Fruit fly (Drosophila melanogaster) whole organism, embryonic: ENCODE results near the gene Clc.

ENCODE experiments used
- Abd-B ChIP-seq: fragments of 200-800 bp; sonication (Bioruptor generic); optimal IDR thresholded peaks from 2 replicates; lab custom pipeline; 2018; ENCODE audit warnings: missing biosample characterization, mild to moderate bottlenecking, missing genetic modification characterization, moderate library complexity
- Antp ChIP-seq: fragments of 200-800 bp; sonication (Bioruptor generic); optimal IDR thresholded peaks from 3 replicates; lab custom pipeline; 2016; ENCODE audit warnings: missing biosample characterization, missing genetic modification characterization
- B-H2 ChIP-seq: fragments of 200-800 bp; sonication (Bioruptor generic); optimal IDR thresholded peaks from 2 replicates; lab custom pipeline; 2018; ENCODE audit warnings: missing biosample characterization, mild to moderate bottlenecking, missing genetic modification characterization
- CG10366 ChIP-seq: fragments of 200-800 bp; sonication (Bioruptor generic); IDR thresholded peaks from 2 replicates; pipeline ENCODE4 v1.3.6; 2022; ENCODE audit warnings: missing biosample characterization, missing genetic modification characterization
- CG10543 ChIP-seq: fragments of 200-800 bp; sonication (Bioruptor generic); optimal IDR thresholded peaks from 3 replicates; lab custom pipeline; 2017; ENCODE audit warnings: missing biosample characterization, mild to moderate bottlenecking, missing genetic modification characterization, moderate library complexity
- CG13287 ChIP-seq: fragments of 200-800 bp; sonication (Bioruptor generic); IDR thresholded peaks from 2 replicates; pipeline ENCODE4 v1.3.6; 2022; ENCODE audit warnings: missing biosample characterization, missing genetic modification characterization; ENCODE audit not compliant: partially characterized antibody
- CG13296 ChIP-seq: fragments of 200-800 bp; sonication (Bioruptor generic); optimal IDR thresholded peaks from 3 replicates; lab custom pipeline; 2018; ENCODE audit warnings: missing biosample characterization, mild to moderate bottlenecking, missing genetic modification characterization
- CG13894 ChIP-seq: fragments of 200-800 bp; sonication (Bioruptor generic); optimal IDR thresholded peaks from 3 replicates; lab custom pipeline; 2018; ENCODE audit warnings: missing biosample characterization, mild to moderate bottlenecking, missing genetic modification characterization, moderate library complexity
- CG15514 ChIP-seq: fragments of 200-800 bp; sonication (Bioruptor generic); optimal IDR thresholded peaks from 3 replicates; lab custom pipeline; 2017; ENCODE audit warnings: missing biosample characterization, missing genetic modification characterization, mild to moderate bottlenecking, moderate library complexity, missing genetic modification reagents
- CG15601 ChIP-seq: fragments of 200-800 bp; sonication (Bioruptor generic); optimal IDR thresholded peaks from 3 replicates; lab custom pipeline; 2019; ENCODE audit warnings: missing biosample characterization, mild to moderate bottlenecking, missing genetic modification characterization, moderate library complexity
- CG17361 ChIP-seq: fragments of 200-800 bp; sonication (Bioruptor generic); IDR thresholded peaks from 3 replicates; pipeline ENCODE4 v1.3.6; 2022; ENCODE audit warnings: missing biosample characterization, missing genetic modification characterization
- CG31388 ChIP-seq: fragments of 200-800 bp; sonication (Bioruptor generic); optimal IDR thresholded peaks from 2 replicates; lab custom pipeline; 2016; ENCODE audit warnings: missing biosample characterization, missing genetic modification characterization
- CG31441 ChIP-seq: fragments of 200-800 bp; sonication (Bioruptor generic); IDR thresholded peaks from 2 replicates; pipeline ENCODE4 v1.3.6; 2022; ENCODE audit warnings: missing biosample characterization, missing genetic modification characterization
- CG32767 ChIP-seq: fragments of 200-800 bp; sonication (Bioruptor generic); IDR thresholded peaks from 2 replicates; pipeline ENCODE4 v1.3.6; 2022; ENCODE audit warnings: missing biosample characterization, missing genetic modification characterization
- CG4707 ChIP-seq: fragments of 200-800 bp; sonication (Bioruptor generic); optimal IDR thresholded peaks from 2 replicates; lab custom pipeline; 2018; ENCODE audit warnings: missing biosample characterization, mild to moderate bottlenecking, missing genetic modification characterization, moderate library complexity
- CG6765 ChIP-seq: fragments of 200-800 bp; sonication (Bioruptor generic); optimal IDR thresholded peaks from 3 replicates; lab custom pipeline; 2017; ENCODE audit warnings: missing biosample characterization, mild to moderate bottlenecking, missing genetic modification characterization
- CG7839 ChIP-seq: fragments of 200-800 bp; sonication (Bioruptor generic); optimal IDR thresholded peaks from 3 replicates; lab custom pipeline; 2018; ENCODE audit warnings: missing biosample characterization, mild to moderate bottlenecking, missing genetic modification characterization, moderate library complexity
- CG8478 ChIP-seq: fragments of >200 bp; optimal IDR thresholded peaks from 2 replicates; lab custom pipeline; 2018
- CG8944 ChIP-seq: fragments of 200-800 bp; sonication (Bioruptor generic); optimal IDR thresholded peaks from 3 replicates; lab custom pipeline; 2016; ENCODE audit warnings: missing biosample characterization, missing genetic modification characterization
- CG9215 ChIP-seq: fragments of 200-800 bp; sonication (Bioruptor generic); IDR thresholded peaks from 2 replicates; pipeline ENCODE4 v1.3.6; 2022; ENCODE audit warnings: missing biosample characterization, missing genetic modification characterization
- Dfd ChIP-seq, 2 experiments: fragments of >200 bp; optimal IDR thresholded peaks; 2 replicates each; lab custom pipeline; 2017; ENCODE audit warnings: missing biosample characterization in 2 of 2, missing genetic modification characterization in 2 of 2
- Dip2 ChIP-seq: fragments of 200-800 bp; sonication (Bioruptor generic); IDR thresholded peaks from 2 replicates; pipeline ENCODE4 v1.3.6; 2022; ENCODE audit warnings: missing biosample characterization, missing genetic modification characterization
- Dip3 ChIP-seq: fragments of 200-800 bp; sonication (Bioruptor generic); optimal IDR thresholded peaks from 3 replicates; lab custom pipeline; 2016; ENCODE audit warnings: missing biosample characterization, missing genetic modification characterization
- Dref ChIP-seq: fragments of 200-800 bp; sonication (Bioruptor generic); IDR thresholded peaks from 2 replicates; pipeline ENCODE4 v1.3.6; 2022; ENCODE audit warnings: missing biosample characterization, missing genetic modification characterization
- ERR ChIP-seq: fragments of 200-800 bp; sonication (Bioruptor generic); optimal IDR thresholded peaks from 2 replicates; lab custom pipeline; 2016; ENCODE audit warnings: missing biosample characterization, missing genetic modification characterization
- Fer2 ChIP-seq: fragments of 200-800 bp; sonication (Bioruptor generic); optimal IDR thresholded peaks from 2 replicates; lab custom pipeline; 2018; ENCODE audit warnings: missing biosample characterization, mild to moderate bottlenecking, missing genetic modification characterization, moderate library complexity
- HmgD ChIP-seq: fragments of 200-800 bp; sonication (Bioruptor generic); optimal IDR thresholded peaks from 3 replicates; lab custom pipeline; 2016; ENCODE audit warnings: missing biosample characterization, missing genetic modification characterization
- Hmr ChIP-seq: fragments of 200-800 bp; sonication (Bioruptor generic); optimal IDR thresholded peaks from 3 replicates; lab custom pipeline; 2017; ENCODE audit warnings: mild to moderate bottlenecking, missing biosample characterization, missing genetic modification reagents, missing genetic modification characterization
- Hmx ChIP-seq: fragments of 200-800 bp; sonication (Bioruptor generic); optimal IDR thresholded peaks from 2 replicates; lab custom pipeline; 2016; ENCODE audit warnings: missing biosample characterization, missing genetic modification characterization
- MBD-R2 ChIP-seq: fragments of 200-800 bp; sonication (Bioruptor generic); IDR thresholded peaks from 2 replicates; pipeline ENCODE4 v1.3.6; 2022; ENCODE audit warnings: missing biosample characterization, missing genetic modification characterization
- Med ChIP-seq: fragments of 200-800 bp; sonication (Bioruptor generic); peaks from one replicate; lab custom pipeline; 2016; ENCODE audit warnings: missing biosample characterization, missing genetic modification characterization, mild to moderate bottlenecking, inconsistent platforms, moderate library complexity
- Meics ChIP-seq: fragments of 200-800 bp; sonication (Bioruptor generic); optimal IDR thresholded peaks from 2 replicates; lab custom pipeline; 2017; ENCODE audit warnings: missing biosample characterization, mild to moderate bottlenecking, missing genetic modification characterization
- Optix ChIP-seq: fragments of 200-800 bp; sonication (Bioruptor generic); IDR thresholded peaks from 3 replicates; pipeline ENCODE4 v1.3.6; 2022; ENCODE audit warnings: missing biosample characterization, missing genetic modification characterization
- Ravus ChIP-seq: fragments of 200-800 bp; sonication (Bioruptor generic); IDR thresholded peaks from 2 replicates; pipeline ENCODE4 v1.3.6; 2022; ENCODE audit warnings: missing biosample characterization, missing genetic modification characterization
- Scr ChIP-seq: fragments of 200-800 bp; sonication (Bioruptor generic); IDR thresholded peaks from 2 replicates; pipeline ENCODE4 v1.3.6; 2022; ENCODE audit warnings: missing biosample characterization, missing genetic modification characterization; ENCODE audit not compliant: partially characterized antibody
- Sry-δ ChIP-seq: fragments of 200-800 bp; sonication (Bioruptor generic); optimal IDR thresholded peaks from 2 replicates; lab custom pipeline; 2016; ENCODE audit warnings: missing biosample characterization, missing genetic modification characterization
- Trl ChIP-seq, 3 experiments: fragments of >200 bp in 2 of 3; fragments of 200-800 bp in 1 of 3; sonication (Bioruptor generic) in 1 of 3; optimal IDR thresholded peaks; 2 replicates in 1 of 3; 3 replicates in 2 of 3; lab custom pipeline; 2016 to 2017; ENCODE audit warnings: missing biosample characterization in 1 of 3, missing genetic modification characterization in 1 of 3
- bbx ChIP-seq: fragments of 200-800 bp; sonication (Bioruptor generic); IDR thresholded peaks from 2 replicates; pipeline ENCODE4 v1.3.6; 2022; ENCODE audit warnings: missing biosample characterization, missing genetic modification characterization; ENCODE audit not compliant: partially characterized antibody
- cg ChIP-seq: fragments of 200-800 bp; sonication (Bioruptor generic); optimal IDR thresholded peaks from 3 replicates; lab custom pipeline; 2019; ENCODE audit warnings: missing biosample characterization, mild to moderate bottlenecking, missing genetic modification characterization, moderate library complexity
- chinmo ChIP-seq: fragments of 200-800 bp; sonication (Bioruptor generic); IDR thresholded peaks from 4 replicates; pipeline ENCODE4 v1.3.6; 2022; ENCODE audit warnings: missing biosample characterization, missing genetic modification characterization; ENCODE audit not compliant: partially characterized antibody
- crol ChIP-seq: fragments of 200-800 bp; sonication (Bioruptor generic); IDR thresholded peaks from 2 replicates; pipeline ENCODE4 v1.3.6; 2022; ENCODE audit warnings: missing biosample characterization, missing genetic modification characterization
- fd102C ChIP-seq: fragments of 200-800 bp; sonication (Bioruptor generic); optimal IDR thresholded peaks from 2 replicates; lab custom pipeline; 2018; ENCODE audit warnings: missing biosample characterization, mild to moderate bottlenecking, missing genetic modification characterization, moderate library complexity
- lilli ChIP-seq: fragments of 200-800 bp; sonication (Bioruptor generic); optimal IDR thresholded peaks from 3 replicates; lab custom pipeline; 2016; ENCODE audit warnings: missing biosample characterization, missing genetic modification characterization
- mirr ChIP-seq: fragments of 200-800 bp; sonication (Bioruptor generic); optimal IDR thresholded peaks from 3 replicates; lab custom pipeline; 2018; ENCODE audit warnings: missing biosample characterization, mild to moderate bottlenecking, missing genetic modification characterization
- nau ChIP-seq: fragments of 200-800 bp; sonication (Bioruptor generic); optimal IDR thresholded peaks from 3 replicates; lab custom pipeline; 2017; ENCODE audit warnings: missing biosample characterization, mild to moderate bottlenecking, missing genetic modification characterization, missing genetic modification reagents
- p53 ChIP-seq: fragments of 200-800 bp; sonication (Bioruptor generic); optimal IDR thresholded peaks from 2 replicates; lab custom pipeline; 2016; ENCODE audit warnings: missing biosample characterization, missing genetic modification characterization
- pzg ChIP-seq: fragments of 200-800 bp; sonication (Bioruptor generic); optimal IDR thresholded peaks from 3 replicates; lab custom pipeline; 2018; ENCODE audit warnings: missing biosample characterization, mild to moderate bottlenecking, missing genetic modification characterization, moderate library complexity

Clc gene

DNA sequence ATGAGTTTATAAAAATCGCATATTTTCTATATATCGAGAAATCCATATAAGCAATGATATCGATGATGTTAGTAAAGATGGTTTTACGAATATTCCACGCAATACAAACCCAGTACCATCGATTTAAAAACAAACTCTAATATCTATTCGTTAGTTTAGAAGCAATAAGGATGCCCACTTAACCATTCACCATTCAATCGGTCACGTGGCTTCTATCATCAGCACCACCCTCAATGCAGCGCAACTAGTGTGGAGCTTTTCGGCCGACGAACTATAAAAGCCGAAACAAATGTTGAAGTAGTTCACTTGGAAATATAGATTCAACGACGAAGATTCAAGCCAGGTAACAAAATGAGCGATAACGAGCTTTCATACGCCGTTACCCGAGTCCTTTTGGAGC lies 9.5 kb upstream of the Clc start, which contains the start of gene CG13813:
Gene CG13813 (plus strand): TSS at position 301 of the 400 bp plus-strand sequence.
- TF ChIP-seq CG10543 = no peak
- TF ChIP-seq CG6765 (GFP tag; lab: Kevin White, UChicago) = no peak
- TF ChIP-seq mirr (GFP tag; lab: Kevin White, UChicago) = no peak
- no peak for TF ChIP-seq nau
- no peak for TF ChIP-seq Abd-B (GFP tag; lab: Kevin White, UChicago)
- no peak for TF ChIP-seq Trl (optimal IDR thresholded peaks at IDR 0.05; lab: Kevin White, UChicago)
- no peak for TF ChIP-seq Trl (GFP tag; optimal IDR thresholded peaks at IDR 0.05; lab: Kevin White, UChicago)
- no peak for TF ChIP-seq CG13296
- no peak for TF ChIP-seq CG15601 (tag; lab: Kevin White, UChicago)
- TF ChIP-seq CG10366 = no peak
- no peak for TF ChIP-seq CG7839 (tag; lab: Kevin White, UChicago)
- no peak for TF ChIP-seq Dip2 (GFP tag; lab: Robert Waterston, UW)
- no peak for TF ChIP-seq CG9215 (GFP tag; lab: Robert Waterston, UW)

DNA sequence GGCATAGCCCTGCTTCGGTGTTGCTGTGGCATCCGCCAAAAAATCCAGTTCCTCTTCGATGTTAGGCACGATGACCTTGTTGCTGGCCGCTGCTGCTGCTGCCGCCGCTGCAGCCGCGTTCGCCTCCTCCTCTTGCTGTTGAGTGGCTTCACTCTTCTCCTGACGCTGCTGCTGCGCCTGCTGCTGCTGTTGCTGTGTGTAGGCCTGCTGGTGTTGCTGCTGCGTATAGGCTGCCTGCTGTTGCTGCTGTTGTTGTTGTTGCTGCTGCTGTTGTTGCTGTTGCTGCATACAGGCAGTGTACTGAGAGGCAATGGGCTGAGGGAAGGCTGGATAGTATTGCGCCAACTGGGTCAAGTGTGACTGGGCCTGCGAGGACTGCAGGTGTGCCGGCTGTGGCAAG lies 3.7 kb upstream of the Clc start:
- TF ChIP-seq CG8944 (GFP tag; lab: Kevin White, UChicago) = no peak
- peak; percentile 78 for TF ChIP-seq CG8478 (lab: Kevin White, UChicago)
- no peak for TF ChIP-seq Ravus
- no peak for TF ChIP-seq Hmx (GFP tag; lab: Kevin White, UChicago)
- peak in 1 of 2 experiments; percentile 84 for TF ChIP-seq Dfd (GFP tag; optimal IDR thresholded peaks at IDR 0.05; lab: Kevin White, UChicago)
- no peak for TF ChIP-seq ERR (GFP tag; lab: Kevin White, UChicago)
- TF ChIP-seq CG4707 = no peak
- TF ChIP-seq bbx (GFP tag; lab: Robert Waterston, UW) = no peak
- TF ChIP-seq CG7839 (tag; lab: Kevin White, UChicago) = no peak
- no peak for TF ChIP-seq CG17361
- TF ChIP-seq Antp (GFP tag; lab: Kevin White, UChicago) = no peak
- TF ChIP-seq Fer2 (tag; lab: Kevin White, UChicago) = no peak

DNA sequence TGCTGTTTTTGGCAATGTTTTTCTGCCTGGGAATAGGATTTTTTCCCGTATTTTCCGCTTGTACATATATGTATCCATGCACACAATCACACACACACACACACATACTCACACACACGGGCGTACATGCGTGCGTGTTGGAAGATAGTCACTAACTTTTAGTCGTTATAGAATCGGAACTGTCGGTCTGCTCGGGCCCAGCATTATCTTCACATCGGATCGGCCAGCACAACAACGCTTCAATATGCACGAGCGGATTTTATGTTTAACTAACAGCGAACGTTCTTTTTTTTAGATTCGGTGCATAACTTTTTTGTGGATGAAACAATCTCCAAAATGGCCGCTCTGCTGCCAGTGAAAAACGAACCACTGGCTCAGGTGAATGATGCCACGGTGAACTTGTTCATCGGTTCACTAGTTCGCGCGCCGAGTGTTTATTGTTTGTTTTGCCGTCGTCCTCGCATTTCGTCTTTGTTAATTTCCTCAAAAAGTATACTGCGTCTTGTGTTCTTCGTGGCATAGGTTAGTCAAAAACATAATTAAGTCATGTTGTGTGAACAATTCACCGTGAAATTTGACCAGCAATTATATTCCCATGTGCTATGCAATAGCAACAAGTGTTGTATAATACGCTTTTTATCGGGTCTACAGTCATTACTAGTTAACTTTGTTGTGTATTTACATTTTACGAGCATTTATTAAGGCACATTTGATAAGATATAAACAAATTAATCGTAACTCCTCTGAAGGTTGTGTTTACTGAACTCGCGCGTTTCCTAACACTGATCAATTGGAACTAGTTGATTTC lies 514 bp downstream of the Clc start, which contains the start of the genes CG6951 and CG17233:
Gene CG6951 (plus strand): TSS at position 105 of the 808 bp plus-strand sequence.
Gene CG17233 (minus strand): TSS at position 741 of the 808 bp plus-strand sequence.
- TF ChIP-seq Dref (GFP tag; lab: Robert Waterston, UW) (0 out of 2 replicates have a peak, but pooled peaks have one; percentile 16), CG13894 (no peak), Sry-δ (peak; percentile 21), Optix (no peak), CG31388 (GFP tag; lab: Kevin White, UChicago) (no peak), CG32767 (GFP tag; lab: Robert Waterston, UW) (peak; percentile 70; the same call in 1 of the 2 replicates), Dip3 (GFP tag; lab: Kevin White, UChicago) (no peak), HmgD (peak; percentile 11), Scr (GFP tag; lab: Robert Waterston, UW) (peak; percentile 18; the same call in 1 of the 2 replicates), chinmo (GFP tag; lab: Robert Waterston, UW) (0 out of 4 replicates have a peak, but pooled peaks have one; percentile 46), CG13287 (GFP tag; lab: Robert Waterston, UW) (peak; percentile 31), CG15514 (peak; percentile 98), Med (peak; percentile 36), pzg (peak; percentile 32), Hmr (GFP tag; lab: Kevin White, UChicago) (no peak), p53 (GFP tag; lab: Kevin White, UChicago) (no peak), CG31441 (no peak), Meics (no peak), MBD-R2 (GFP tag; lab: Robert Waterston, UW) (peak; percentile 13; the same call in 1 of the 2 replicates), crol (GFP tag; lab: Robert Waterston, UW) (no peak), B-H2 (no peak), fd102C (GFP tag; lab: Kevin White, UChicago) (no peak), lilli (peak; percentile 25), cg (GFP tag; lab: Kevin White, UChicago) (peak; percentile 96)
